Fruit fly (Drosophila melanogaster) whole organism, adult: ENCODE data around the gene t-Grip84.

Experiments used
- CG5204 ChIP-seq: fragments of 200-800 bp; sonication (Bioruptor generic); optimal IDR thresholded peaks from 2 replicates; lab custom pipeline; 2016; ENCODE audit warnings: missing biosample characterization, missing genetic modification characterization
- Hr96 ChIP-seq: fragments of 200-800 bp; sonication (Bioruptor generic); optimal IDR thresholded peaks from 2 replicates; lab custom pipeline; 2016; ENCODE audit warnings: missing biosample characterization, missing genetic modification characterization
- bab1 ChIP-seq: fragments of 200-800 bp; sonication (Bioruptor generic); optimal IDR thresholded peaks from 3 replicates; lab custom pipeline; 2019; ENCODE audit warnings: missing biosample characterization, mild to moderate bottlenecking, missing genetic modification characterization, moderate library complexity
- kay ChIP-seq: fragments of 200-800 bp; sonication (Bioruptor generic); peaks from one replicate; lab custom pipeline; 2016; ENCODE audit warnings: missing biosample characterization, missing genetic modification characterization, borderline replicate concordance
- ovo ChIP-seq: fragments of 200-800 bp; sonication (Bioruptor generic); optimal IDR thresholded peaks from 2 replicates; lab custom pipeline; 2016; ENCODE audit warnings: missing biosample characterization, missing genetic modification characterization

DNA sequence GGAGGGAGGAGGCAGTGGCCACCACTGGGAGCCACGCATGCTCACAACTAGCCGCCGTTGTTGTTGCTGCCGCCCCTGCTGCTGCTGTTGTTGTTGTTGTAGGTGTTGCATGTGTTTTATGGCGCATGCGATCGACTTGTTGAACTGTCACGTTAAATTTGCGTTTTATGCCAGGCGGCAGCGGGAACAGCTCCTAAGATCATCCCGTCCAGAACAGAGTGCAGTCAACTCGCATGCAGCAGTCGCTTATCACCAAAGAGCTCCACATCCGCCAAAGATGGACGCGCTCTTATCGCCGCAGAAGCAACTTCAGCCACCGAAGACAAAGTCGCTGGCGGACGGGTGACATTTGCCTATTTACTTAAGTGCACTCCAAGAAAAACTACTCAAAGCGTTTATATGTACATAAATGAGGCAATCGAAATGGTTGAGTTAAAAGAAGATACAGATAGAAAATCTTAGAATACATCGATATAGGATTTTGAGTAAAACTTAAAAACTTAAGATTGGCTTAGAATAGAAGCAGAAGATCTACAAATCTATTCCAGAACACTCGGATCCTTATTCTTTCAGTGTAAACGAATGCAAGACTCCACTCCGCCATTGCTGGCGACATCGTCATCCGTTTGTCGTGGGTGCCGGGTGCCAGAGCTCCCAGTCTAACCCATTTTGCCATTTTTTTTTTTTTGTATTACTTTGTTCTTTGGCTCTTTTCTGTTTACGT, 41.9 kb upstream of the t-Grip84 start:
- TF ChIP-seq Hr96 (GFP tag; lab: Kevin White, UChicago) (no peak), bab1 (GFP tag; lab: Kevin White, UChicago) (no peak), kay (GFP tag; lab: Kevin White, UChicago) (no peak), CG5204 (GFP tag; lab: Kevin White, UChicago) (no peak), ovo (GFP tag; lab: Kevin White, UChicago) (no peak)
